Worm (Caenorhabditis elegans) whole organism, L3 larva: Measurements from ENCODE around the gene C26D10.4.

Experiments
- ceh-28 ChIP-seq: fragments of 150-350 bp; optimal IDR thresholded peaks from 2 replicates; lab custom pipeline; 2014; ENCODE audit warnings: missing biosample characterization, missing genetic modification reagents, missing genetic modification characterization
- ceh-82 ChIP-seq: fragments of 150-350 bp; optimal IDR thresholded peaks from 2 replicates; lab custom pipeline; 2014; ENCODE audit warnings: missing biosample characterization, missing genetic modification characterization
- egl-27 ChIP-seq: sonication (generic microtip); optimal IDR thresholded peaks from 4 replicates; lab custom pipeline; 2017; ENCODE audit warnings: missing biosample characterization, missing genetic modification reagents, missing genetic modification characterization
- elt-2 ChIP-seq: sonication (generic microtip); optimal IDR thresholded peaks from 2 replicates; lab custom pipeline; 2016; ENCODE audit warnings: missing genetic modification reagents, mild to moderate bottlenecking, missing genetic modification characterization, missing compliant biosample characterization
- lin-15B ChIP-seq: fragments of 150-350 bp; optimal IDR thresholded peaks from 2 replicates; lab custom pipeline; 2014; ENCODE audit warnings: missing biosample characterization, missing genetic modification characterization
- lin-39 ChIP-seq: fragments of 150-350 bp; optimal IDR thresholded peaks from 2 replicates; lab custom pipeline; 2018; ENCODE audit warnings: missing biosample characterization, missing genetic modification reagents, missing genetic modification characterization
- mdl-1 ChIP-seq: fragments of 150-350 bp; optimal IDR thresholded peaks from 2 replicates; lab custom pipeline; 2014; ENCODE audit warnings: missing biosample characterization, missing genetic modification characterization
- pha-4 ChIP-seq: fragments of 150-350 bp; optimal IDR thresholded peaks from 2 replicates; lab custom pipeline; 2014; ENCODE audit warnings: missing biosample characterization, missing genetic modification reagents, missing genetic modification characterization

- no peak for TF ChIP-seq mdl-1
- TF ChIP-seq ceh-28 (tag; lab: Kevin White, UChicago) = no peak
- no peak for TF ChIP-seq pha-4 (tag; lab: Kevin White, UChicago)
- no peak for TF ChIP-seq lin-39 (tag; lab: Kevin White, UChicago)
- no peak for TF ChIP-seq ceh-82
- no peak for TF ChIP-seq lin-15B (tag; lab: Kevin White, UChicago)
- no peak for TF ChIP-seq egl-27
- no peak for TF ChIP-seq elt-2 (tag; lab: Kevin White, UChicago)
These were observed 28.9 kb downstream of the C26D10.4 start for ce11 chrII:8358466-8358865.
